Fruit fly (Drosophila melanogaster): ENCODE results near the gene CG7632.
A peak's percentile ranks its signal among the peaks of the same experiment; 100 is the strongest.

DNA sequence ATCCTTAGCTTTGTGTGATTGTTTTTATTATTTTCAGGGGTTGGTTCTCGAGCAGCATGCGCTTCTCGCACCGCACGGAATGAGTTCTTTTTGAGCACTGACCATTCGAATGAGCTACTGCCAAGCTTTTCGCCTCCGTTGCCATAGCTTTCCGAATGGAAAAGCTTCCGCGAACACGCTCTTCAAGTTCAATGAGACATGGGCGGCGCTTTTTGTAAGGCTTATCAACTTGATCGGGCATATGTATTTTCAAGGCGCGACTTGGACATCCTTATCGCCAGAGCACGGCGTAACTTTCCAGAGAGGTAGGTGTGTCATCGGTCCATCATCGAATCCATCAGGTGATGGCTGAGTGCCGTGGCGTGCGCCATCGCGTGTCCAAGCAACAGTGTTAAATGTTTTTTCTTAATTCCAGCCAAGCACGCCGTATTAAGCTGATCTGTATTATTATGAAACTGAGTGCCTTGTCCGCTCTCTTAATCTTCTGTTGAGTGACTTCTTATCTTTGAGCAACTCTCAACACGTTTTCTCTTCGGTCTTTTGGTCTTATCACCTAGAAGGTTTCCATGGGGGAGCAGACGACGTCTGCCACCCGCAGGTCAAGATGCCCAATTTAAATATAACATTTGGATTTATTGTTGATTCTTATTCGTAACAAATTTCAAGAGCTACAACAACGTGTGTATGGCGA lies 24.5 kb upstream of the CG7632 start, which contains the start of gene AcCoAS:
- TF ChIP-seq CG7101 (tag; optimal IDR thresholded peaks at IDR 0.05) (peak; percentile 72), Mnt (GFP tag; optimal IDR thresholded peaks at IDR 0.05) (peak; percentile 66), CG7045 (GFP tag; optimal IDR thresholded peaks at IDR 0.05) (peak; percentile 64), Hr96 (GFP tag; optimal IDR thresholded peaks at IDR 0.05) (peak; percentile 45), CG33017 (tag; optimal IDR thresholded peaks at IDR 0.05) (peak; percentile 84), ovo (GFP tag; optimal IDR thresholded peaks at IDR 0.05) (no peak), Crg-1 (GFP tag; optimal IDR thresholded peaks at IDR 0.05) (peak; percentile 74), cic (GFP tag; optimal IDR thresholded peaks at IDR 0.05) (peak; percentile 87), CG1620 (GFP tag; optimal IDR thresholded peaks at IDR 0.05) (peak; percentile 18), toe (GFP tag; optimal IDR thresholded peaks at IDR 0.05) (no peak), CG5204 (GFP tag; optimal IDR thresholded peaks at IDR 0.05) (no peak)
